Worm (Caenorhabditis elegans): ENCODE results near the gene str-207.

DNA sequence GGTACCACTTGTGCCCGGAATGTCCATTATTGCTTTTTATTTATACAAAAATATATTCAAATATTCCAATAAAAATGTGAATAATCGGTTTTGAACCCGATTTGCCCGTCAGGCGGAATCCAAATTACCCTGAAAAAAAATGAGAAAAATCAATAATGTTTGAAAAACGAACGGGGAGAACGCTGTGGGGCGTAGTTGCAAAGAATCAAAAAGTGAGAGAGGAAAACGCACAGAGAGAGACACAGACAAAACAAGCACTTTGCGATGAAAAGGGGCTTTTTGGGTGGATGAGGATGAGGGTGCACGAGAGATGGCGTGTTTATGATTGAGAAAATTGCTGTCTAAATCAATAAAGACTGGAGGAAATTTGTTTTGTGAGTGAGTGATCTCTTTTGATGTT, 11.4 kb downstream of the str-207 start, which contains the start of gene tam-1:
- no peak for TF ChIP-seq him-1 (tag; optimal IDR thresholded peaks at IDR 0.05)
- no peak for TF ChIP-seq W03F9.2 (tag; optimal IDR thresholded peaks at IDR 0.05)
